Worm (Caenorhabditis elegans): ENCODE data around the gene F36H5.4.

DNA sequence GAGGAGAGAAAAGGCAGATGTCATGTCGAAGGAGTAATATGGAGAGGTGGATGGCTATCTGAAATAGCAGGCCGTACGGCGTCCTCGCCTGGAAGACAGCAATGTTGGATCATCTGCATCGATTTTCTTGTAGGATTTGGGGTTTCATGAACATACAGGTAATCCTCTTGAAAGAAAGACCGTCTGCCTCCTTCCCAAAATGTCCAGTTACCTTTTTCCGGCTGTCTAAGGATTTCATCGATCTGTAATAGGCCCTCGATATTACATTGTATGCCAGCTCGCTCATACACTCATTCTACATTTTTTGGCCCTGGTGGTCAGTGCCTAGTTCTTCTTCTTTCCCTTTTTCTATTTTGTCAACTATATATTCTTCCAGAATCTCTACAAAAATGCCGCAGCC is 39.3 kb upstream of the F36H5.4 start, which contains the start of the genes fbxb-5 and btb-8:
- no peak for TF ChIP-seq mep-1 (tag; optimal IDR thresholded peaks at IDR 0.05)
- no peak for TF ChIP-seq nhr-237 (tag; optimal IDR thresholded peaks at IDR 0.05)
- no peak for TF ChIP-seq aha-1 (tag; optimal IDR thresholded peaks at IDR 0.05)
- no peak for TF ChIP-seq nhr-76 (tag; optimal IDR thresholded peaks at IDR 0.05)
- no peak for TF ChIP-seq nhr-28 (tag; optimal IDR thresholded peaks at IDR 0.05)

Data from whole organism, L1 larva.